Worm (Caenorhabditis elegans): ENCODE measurements around the gene F28H7.8.

Gene F28H7.8

DNA sequence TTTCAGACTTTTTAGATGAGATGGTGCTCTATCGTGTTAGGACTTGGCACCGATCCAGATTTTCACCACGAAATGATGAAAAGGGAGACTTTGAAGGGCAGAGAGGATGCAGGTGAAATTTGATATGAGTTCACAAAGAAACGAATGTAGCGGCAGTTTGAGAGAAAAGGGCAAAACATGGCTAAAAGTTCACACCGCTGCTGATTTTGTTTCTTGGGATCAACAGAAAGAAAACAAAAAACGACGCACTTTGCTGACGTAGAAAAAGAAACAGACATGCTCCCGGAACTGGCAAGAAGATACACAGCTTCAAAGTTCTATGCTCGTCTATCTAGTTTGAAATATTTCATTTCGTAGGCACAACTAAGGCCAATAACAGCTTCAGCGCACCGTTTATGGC, 35.2 kb upstream of the F28H7.8 start:
- no peak for TF ChIP-seq madf-3 (GFP tag; IDR thresholded peaks at IDR 0.05)
- TF ChIP-seq F23B12.7 (tag; optimal IDR thresholded peaks at IDR 0.05; ENCODE audit: insufficient read depth), result no peak
- TF ChIP-seq F55B11.4 (tag; optimal IDR thresholded peaks at IDR 0.05; ENCODE audit: borderline replicate concordance, insufficient read depth), result no peak
- TF ChIP-seq ztf-25 (GFP tag; IDR thresholded peaks at IDR 0.05), result no peak
- TF ChIP-seq cebp-2 (GFP tag; IDR thresholded peaks at IDR 0.05), result no peak
- no peak for TF ChIP-seq Y53F4B.3 (GFP tag; IDR thresholded peaks at IDR 0.05)
- TF ChIP-seq lin-26 (GFP tag; IDR thresholded peaks at IDR 0.05), result no peak
- TF ChIP-seq xnd-1 (tag; optimal IDR thresholded peaks at IDR 0.05), result no peak

- no peak for TF ChIP-seq tbp1 (GFP tag; optimal IDR thresholded peaks at IDR 0.05)
- no peak for TF ChIP-seq tbx-9 (tag; optimal IDR thresholded peaks at IDR 0.05; ENCODE audit: borderline replicate concordance)
Measured at ce11 chrV:10724472-10724871, 34.3 kb upstream of the F28H7.8 start.

- TF ChIP-seq K12H6.12 (tag; optimal IDR thresholded peaks at IDR 0.05) (no peak), ceh-58 (GFP tag; IDR thresholded peaks at IDR 0.05) (no peak), ceh-40 (GFP tag; IDR thresholded peaks at IDR 0.05) (no peak), B0035.1 (tag; optimal IDR thresholded peaks at IDR 0.05) (no peak), ztf-22 (GFP tag; optimal IDR thresholded peaks at IDR 0.05) (no peak), ekl-4 (GFP tag; IDR thresholded peaks at IDR 0.05) (0 out of 2 replicates have a peak, but pooled peaks have one; percentile 9), mcd-1 (GFP tag; IDR thresholded peaks at IDR 0.05) (no peak), cebp-1 (GFP tag; IDR thresholded peaks at IDR 0.05) (0 out of 2 replicates have a peak, but pooled peaks have one; percentile 10), cebp-1 (tag; optimal IDR thresholded peaks at IDR 0.05) (no peak), T26A5.8 (tag; optimal IDR thresholded peaks at IDR 0.05) (no peak), attf-5 (GFP tag; optimal IDR thresholded peaks at IDR 0.05) (no peak), B0336.3 (GFP tag; IDR thresholded peaks at IDR 0.05) (no peak), unc-130 (GFP tag; optimal IDR thresholded peaks at IDR 0.05) (no peak), tlf-1 (GFP tag; optimal IDR thresholded peaks at IDR 0.05) (no peak), tbx-9 (tag; optimal IDR thresholded peaks at IDR 0.05; ENCODE audit: borderline replicate concordance) (no peak), F57C9.4 (tag; optimal IDR thresholded peaks at IDR 0.05) (no peak), aptf-3 (GFP tag; IDR thresholded peaks at IDR 0.05) (no peak)
Measured at ce11 chrV:10725424-10725951, 33.3 kb upstream of the F28H7.8 start.

ce11 chrV:10726691-10727090, 32.1 kb upstream of the F28H7.8 start:
- peak; percentile 86 for TF ChIP-seq nhr-80 (tag; optimal IDR thresholded peaks at IDR 0.05)
- no peak for TF ChIP-seq repo-1 (tag; optimal IDR thresholded peaks at IDR 0.05)

DNA sequence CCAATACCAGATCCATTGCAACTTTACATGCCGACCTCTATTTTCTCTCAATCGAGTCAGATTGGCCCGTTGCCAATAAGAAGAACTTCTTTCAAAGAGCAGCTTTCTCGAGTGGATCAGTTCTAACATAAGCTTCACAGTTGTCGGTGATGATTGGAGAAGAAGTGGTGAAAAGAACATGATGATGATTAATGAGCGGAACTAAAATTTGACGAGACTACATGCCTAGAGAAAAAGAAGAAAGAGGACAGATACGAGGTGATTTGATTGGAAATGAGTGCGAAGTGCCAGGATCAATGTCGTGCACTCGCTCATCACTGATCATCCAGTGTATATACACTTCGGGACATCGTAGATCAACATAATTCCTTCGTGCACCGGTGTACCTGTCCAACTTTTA, 31.1 kb upstream of the F28H7.8 start:
- TF ChIP-seq tbp1 (GFP tag; optimal IDR thresholded peaks at IDR 0.05), result no peak
- TF ChIP-seq C06A6.2 (GFP tag; conservative IDR thresholded peaks at IDR 0.05), result no peak
- TF ChIP-seq Y53G8AR.9 (GFP tag; conservative IDR thresholded peaks at IDR 0.05), result 0 out of 2 replicates have a peak, but pooled peaks have one; percentile 19
- TF ChIP-seq somi-1 (GFP tag; optimal IDR thresholded peaks at IDR 0.05), result peak; percentile 26
- TF ChIP-seq K11D2.4 (GFP tag; IDR thresholded peaks at IDR 0.05), result 0 out of 2 replicates have a peak, but pooled peaks have one; percentile 24
